Fruit fly (Drosophila melanogaster) whole organism, embryonic: Measurements from ENCODE around the gene Acsx1L.
A peak's percentile ranks its signal among the peaks of the same experiment; 100 is the strongest.

Experiments
- Atf3 ChIP-seq: fragments of 200-800 bp; sonication (Bioruptor generic); optimal IDR thresholded peaks from 3 replicates; lab custom pipeline; 2016; ENCODE audit warnings: missing biosample characterization, missing genetic modification characterization
- Awh ChIP-seq: fragments of 200-800 bp; sonication (Bioruptor generic); IDR thresholded peaks from 2 replicates; pipeline ENCODE4, ENCODE4 v1.3.6; 2022; ENCODE audit warnings: missing biosample characterization, missing genetic modification characterization
- B-H2 ChIP-seq: fragments of 200-800 bp; sonication (Bioruptor generic); optimal IDR thresholded peaks from 2 replicates; lab custom pipeline; 2018; ENCODE audit warnings: missing biosample characterization, mild to moderate bottlenecking, missing genetic modification characterization
- CG10543 ChIP-seq: fragments of 200-800 bp; sonication (Bioruptor generic); optimal IDR thresholded peaks from 3 replicates; lab custom pipeline; 2017; ENCODE audit warnings: missing biosample characterization, mild to moderate bottlenecking, missing genetic modification characterization, moderate library complexity
- CG11093 ChIP-seq: fragments of 200-800 bp; sonication (Bioruptor generic); IDR thresholded peaks from 3 replicates; pipeline ENCODE4 v1.3.6; 2022; ENCODE audit warnings: missing biosample characterization, missing genetic modification characterization
- CG12104 ChIP-seq: fragments of 200-800 bp; sonication (Bioruptor generic); optimal IDR thresholded peaks from 3 replicates; lab custom pipeline; 2016; ENCODE audit warnings: missing biosample characterization, missing genetic modification characterization
- CG14710 ChIP-seq: fragments of 200-800 bp; sonication (Bioruptor generic); optimal IDR thresholded peaks from 3 replicates; lab custom pipeline; 2019; ENCODE audit warnings: missing biosample characterization, mild to moderate bottlenecking, missing genetic modification characterization, moderate library complexity
- CG15514 ChIP-seq: fragments of 200-800 bp; sonication (Bioruptor generic); optimal IDR thresholded peaks from 3 replicates; lab custom pipeline; 2017; ENCODE audit warnings: missing biosample characterization, missing genetic modification characterization, mild to moderate bottlenecking, moderate library complexity, missing genetic modification reagents
- CG18476 ChIP-seq: fragments of 200-800 bp; sonication (Bioruptor generic); optimal IDR thresholded peaks from 2 replicates; lab custom pipeline; 2016; ENCODE audit warnings: missing biosample characterization, mild to moderate bottlenecking, missing genetic modification characterization
- CG34376 ChIP-seq: fragments of 200-800 bp; sonication (Bioruptor generic); optimal IDR thresholded peaks from 2 replicates; lab custom pipeline; 2018; ENCODE audit warnings: missing biosample characterization, mild to moderate bottlenecking, missing genetic modification characterization
- CG6175 ChIP-seq: fragments of 200-800 bp; sonication (Bioruptor generic); IDR thresholded peaks from 3 replicates; pipeline ENCODE4 v1.3.6; 2022; ENCODE audit warnings: missing biosample characterization, missing genetic modification characterization
- CG6813 ChIP-seq: fragments of 200-800 bp; sonication (Bioruptor generic); optimal IDR thresholded peaks from 2 replicates; lab custom pipeline; 2017; ENCODE audit warnings: missing biosample characterization, missing genetic modification characterization, mild to moderate bottlenecking, moderate library complexity, missing genetic modification reagents
- CG7745 ChIP-seq: fragments of 200-800 bp; sonication (Bioruptor generic); optimal IDR thresholded peaks from 2 replicates; lab custom pipeline; 2018; ENCODE audit warnings: missing biosample characterization, mild to moderate bottlenecking, missing genetic modification characterization, moderate library complexity
- Deaf1 ChIP-seq: fragments of 200-800 bp; optimal IDR thresholded peaks from 3 replicates; lab custom pipeline; 2019; ENCODE audit warnings: missing biosample characterization, mild to moderate bottlenecking, missing genetic modification characterization, moderate library complexity
- Dll ChIP-seq: fragments of 200-800 bp; sonication (Bioruptor generic); IDR thresholded peaks from 4 replicates; pipeline ENCODE4 v1.3.6; 2022; ENCODE audit warnings: missing biosample characterization, missing genetic modification characterization; ENCODE audit not compliant: partially characterized antibody
- Ets97D ChIP-seq: fragments of 200-800 bp; sonication (Bioruptor generic); optimal IDR thresholded peaks from 3 replicates; lab custom pipeline; 2016; ENCODE audit warnings: missing biosample characterization, missing genetic modification characterization
- GATAe ChIP-seq: fragments of 200-800 bp; sonication (Bioruptor generic); conservative IDR thresholded peaks from 2 replicates; pipeline ENCODE4 v1.3.6; 2022; ENCODE audit warnings: missing biosample characterization, missing genetic modification characterization
- HLH3B ChIP-seq: fragments of 200-800 bp; sonication (Bioruptor generic); IDR thresholded peaks from 2 replicates; pipeline ENCODE4 v1.3.6; 2022; ENCODE audit warnings: missing biosample characterization, missing genetic modification characterization
- Hr78 ChIP-seq, 2 experiments: fragments of 200-800 bp in 1 of 2; fragments of >200 bp in 1 of 2; sonication (Bioruptor generic) in 1 of 2; optimal IDR thresholded peaks; 2 replicates each; lab custom pipeline; 2017 to 2019; ENCODE audit warnings: missing biosample characterization in 2 of 2, missing genetic modification characterization in 2 of 2, mild to moderate bottlenecking in 1 of 2, moderate library complexity in 1 of 2
- Jarid2 ChIP-seq: fragments of 200-800 bp; sonication (Bioruptor generic); optimal IDR thresholded peaks from 3 replicates; lab custom pipeline; 2017; ENCODE audit warnings: mild to moderate bottlenecking, missing biosample characterization, missing genetic modification reagents, missing genetic modification characterization
- Med ChIP-seq: fragments of 200-800 bp; sonication (Bioruptor generic); peaks from one replicate; lab custom pipeline; 2016; ENCODE audit warnings: missing biosample characterization, missing genetic modification characterization, mild to moderate bottlenecking, inconsistent platforms, moderate library complexity
- Optix ChIP-seq: fragments of 200-800 bp; sonication (Bioruptor generic); IDR thresholded peaks from 3 replicates; pipeline ENCODE4 v1.3.6; 2022; ENCODE audit warnings: missing biosample characterization, missing genetic modification characterization
- Pdp1 ChIP-seq, 2 experiments: fragments of 200-800 bp; sonication (Bioruptor generic); optimal IDR thresholded peaks; 3 replicates each; lab custom pipeline; 2016; ENCODE audit warnings: missing biosample characterization in 2 of 2, missing genetic modification characterization in 2 of 2, mild to moderate bottlenecking in 1 of 2, moderate library complexity in 1 of 2
- Poxn ChIP-seq: fragments of 200-800 bp; sonication (Bioruptor generic); IDR thresholded peaks from 2 replicates; pipeline ENCODE4 v1.3.6; 2022; ENCODE audit warnings: missing biosample characterization, missing genetic modification characterization
- Rfx ChIP-seq: fragments of 200-800 bp; sonication (Bioruptor generic); IDR thresholded peaks from 2 replicates; pipeline ENCODE4 v1.3.6; 2022; ENCODE audit warnings: missing biosample characterization, missing genetic modification characterization
- Xrp1 ChIP-seq: fragments of 200-800 bp; sonication (Bioruptor generic); IDR thresholded peaks from 2 replicates; pipeline ENCODE4 v1.3.6; 2022; ENCODE audit warnings: missing biosample characterization, missing genetic modification characterization
- bowl ChIP-seq: fragments of 200-800 bp; sonication (Bioruptor generic); IDR thresholded peaks from 2 replicates; pipeline ENCODE4 v1.3.6; 2022; ENCODE audit warnings: missing biosample characterization, missing genetic modification characterization
- chif ChIP-seq, 2 experiments: fragments of 200-800 bp; sonication (Bioruptor generic); optimal IDR thresholded peaks; 3 replicates each; lab custom pipeline; 2016; ENCODE audit warnings: missing biosample characterization in 2 of 2, missing genetic modification characterization in 2 of 2
- chinmo ChIP-seq: fragments of 200-800 bp; sonication (Bioruptor generic); IDR thresholded peaks from 4 replicates; pipeline ENCODE4 v1.3.6; 2022; ENCODE audit warnings: missing biosample characterization, missing genetic modification characterization; ENCODE audit not compliant: partially characterized antibody
- cwo ChIP-seq: fragments of 200-800 bp; sonication (Bioruptor generic); optimal IDR thresholded peaks from 3 replicates; lab custom pipeline; 2017; ENCODE audit warnings: missing biosample characterization, missing genetic modification characterization, mild to moderate bottlenecking, moderate library complexity, missing genetic modification reagents
- exex ChIP-seq: fragments of 200-800 bp; sonication (Bioruptor generic); optimal IDR thresholded peaks from 4 replicates; lab custom pipeline; 2018; ENCODE audit warnings: missing biosample characterization, mild to moderate bottlenecking, missing genetic modification characterization, moderate library complexity
- ftz-f1 ChIP-seq: fragments of 200-800 bp; sonication (Bioruptor generic); optimal IDR thresholded peaks from 2 replicates; lab custom pipeline; 2016; ENCODE audit warnings: missing biosample characterization, missing genetic modification characterization
- grn ChIP-seq: fragments of 200-800 bp; sonication (Bioruptor generic); optimal IDR thresholded peaks from 3 replicates; lab custom pipeline; 2017; ENCODE audit warnings: missing biosample characterization, missing genetic modification characterization
- klu ChIP-seq: fragments of 200-800 bp; sonication (Bioruptor generic); IDR thresholded peaks from 2 replicates; pipeline ENCODE4 v1.3.6; 2022; ENCODE audit warnings: missing biosample characterization, missing genetic modification characterization
- lab ChIP-seq: fragments of 200-800 bp; sonication (Bioruptor generic); optimal IDR thresholded peaks from 3 replicates; lab custom pipeline; 2017; ENCODE audit warnings: missing biosample characterization, missing genetic modification characterization, mild to moderate bottlenecking, moderate library complexity, missing genetic modification reagents
- maf-S ChIP-seq: fragments of 200-800 bp; sonication (Bioruptor generic); optimal IDR thresholded peaks from 2 replicates; lab custom pipeline; 2016; ENCODE audit warnings: missing biosample characterization, missing genetic modification characterization
- mirr ChIP-seq: fragments of 200-800 bp; sonication (Bioruptor generic); optimal IDR thresholded peaks from 3 replicates; lab custom pipeline; 2018; ENCODE audit warnings: missing biosample characterization, mild to moderate bottlenecking, missing genetic modification characterization
- pfk ChIP-seq: fragments of 200-800 bp; sonication (Bioruptor generic); optimal IDR thresholded peaks from 2 replicates; lab custom pipeline; 2018; ENCODE audit warnings: missing biosample characterization, mild to moderate bottlenecking, missing genetic modification characterization, moderate library complexity
- ranshi ChIP-seq: fragments of 200-800 bp; sonication (Bioruptor generic); IDR thresholded peaks from 2 replicates; pipeline ENCODE4 v1.3.6; 2022; ENCODE audit warnings: missing biosample characterization, missing genetic modification characterization
- rib ChIP-seq: fragments of 200-800 bp; sonication (Bioruptor generic); IDR thresholded peaks from 2 replicates; pipeline ENCODE4 v1.3.6; 2022; ENCODE audit warnings: missing biosample characterization, missing genetic modification characterization
- sd ChIP-seq: fragments of 200-800 bp; sonication (Bioruptor generic); optimal IDR thresholded peaks from 3 replicates; lab custom pipeline; 2018; ENCODE audit warnings: missing biosample characterization, mild to moderate bottlenecking, missing genetic modification characterization, moderate library complexity
- sug ChIP-seq: fragments of 200-800 bp; optimal IDR thresholded peaks from 2 replicates; lab custom pipeline; 2019; ENCODE audit warnings: missing biosample characterization, mild to moderate bottlenecking, missing genetic modification characterization, moderate library complexity
- z ChIP-seq: fragments of 200-800 bp; sonication (Bioruptor generic); IDR thresholded peaks from 3 replicates; pipeline ENCODE4 v1.3.6; 2022; ENCODE audit warnings: missing biosample characterization, missing genetic modification characterization

The Acsx1L gene

dm6 chr3R:19785451-19785850 lies 12.4 kb upstream of the Acsx1L start (continued):
- TF ChIP-seq Awh (GFP tag; lab: Robert Waterston, UW) (no peak), maf-S (GFP tag; lab: Kevin White, UChicago) (no peak), Ets97D (GFP tag; lab: Kevin White, UChicago) (no peak), Atf3 (GFP tag; lab: Kevin White, UChicago) (no peak), rib (GFP tag; lab: Robert Waterston, UW) (no peak), exex (peak; percentile 87), Optix (GFP tag; lab: Robert Waterston, UW) (no peak), chif (GFP tag; optimal IDR thresholded peaks at IDR 0.05; lab: Kevin White, UChicago) (no peak), Xrp1 (no peak), CG34376 (GFP tag; lab: Kevin White, UChicago) (peak; percentile 73)

DNA sequence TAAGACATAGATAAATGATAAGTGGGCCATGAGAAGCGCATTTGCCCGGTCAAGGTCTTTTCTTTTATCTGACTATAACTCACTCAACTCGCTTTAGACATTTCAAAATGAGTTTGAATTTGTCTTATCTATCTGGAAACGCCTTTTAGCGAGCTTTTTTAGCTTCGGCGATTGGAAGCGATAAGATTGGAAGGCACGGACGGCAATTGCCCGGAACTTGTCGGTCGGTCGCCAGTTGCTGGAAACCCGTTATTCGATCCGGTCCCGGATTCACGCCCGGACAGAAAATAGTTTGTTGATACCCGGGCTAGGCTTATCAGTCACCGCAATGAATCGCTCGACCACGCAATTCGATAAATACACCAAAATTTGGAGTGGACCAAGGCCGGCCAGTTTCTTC lies 10.3 kb upstream of the Acsx1L start, which contains the start of gene Acsx4:
Gene Acsx4 (plus strand): TSS at position 233 of the 400 bp plus-strand sequence.
- TF ChIP-seq Rfx = no peak
- TF ChIP-seq exex = peak; percentile 55
- peak; percentile 42 for TF ChIP-seq ftz-f1 (GFP tag; lab: Kevin White, UChicago)
- TF ChIP-seq z = peak; percentile 76
- no peak for TF ChIP-seq ranshi
- no peak for TF ChIP-seq CG18476 (GFP tag; lab: Kevin White, UChicago)
- no peak for TF ChIP-seq CG6175 (GFP tag; lab: Robert Waterston, UW)
- no peak for TF ChIP-seq klu (GFP tag; lab: Robert Waterston, UW)
- no peak for TF ChIP-seq CG12104 (GFP tag; lab: Kevin White, UChicago)
- TF ChIP-seq mirr (GFP tag; lab: Kevin White, UChicago) = peak; percentile 55
- no peak for TF ChIP-seq Poxn (GFP tag; lab: Robert Waterston, UW)
- no peak for TF ChIP-seq pfk (GFP tag; lab: Kevin White, UChicago)
- TF ChIP-seq bowl (GFP tag; lab: Robert Waterston, UW) = no peak
- peak in 1 of 2 experiments; percentile 68 for TF ChIP-seq Hr78 (GFP tag; optimal IDR thresholded peaks at IDR 0.05; lab: Kevin White, UChicago)
- TF ChIP-seq chinmo (GFP tag; lab: Robert Waterston, UW) = 0 out of 4 replicates have a peak, but pooled peaks have one; percentile 34
- TF ChIP-seq sd = peak; percentile 51
- TF ChIP-seq CG6813 (GFP tag; lab: Kevin White, UChicago) = no peak
- TF ChIP-seq HLH3B (GFP tag; lab: Robert Waterston, UW) = no peak
- TF ChIP-seq lab = peak; percentile 48
- no peak for TF ChIP-seq B-H2 (GFP tag; lab: Kevin White, UChicago)
- peak; percentile 84 for TF ChIP-seq grn (GFP tag; lab: Kevin White, UChicago)
- no peak for TF ChIP-seq CG7745 (tag; lab: Kevin White, UChicago)
- TF ChIP-seq GATAe (GFP tag; lab: Robert Waterston, UW) = peak; percentile 82
- peak; percentile 10 for TF ChIP-seq Jarid2 (GFP tag; lab: Kevin White, UChicago)
- no peak for TF ChIP-seq Dll (GFP tag; lab: Robert Waterston, UW)
- TF ChIP-seq CG15514 (GFP tag; lab: Kevin White, UChicago) = peak; percentile 72
- peak; percentile 25 for TF ChIP-seq CG10543
- TF ChIP-seq CG34376 (GFP tag; lab: Kevin White, UChicago) = peak; percentile 79
- peak; percentile 62 for TF ChIP-seq sug (tag; lab: Kevin White, UChicago)
- TF ChIP-seq Deaf1 (tag; lab: Kevin White, UChicago) = peak; percentile 80
- peak in 1 of 2 experiments; percentile 32 for TF ChIP-seq Pdp1 (GFP tag; optimal IDR thresholded peaks at IDR 0.05; lab: Kevin White, UChicago)
- TF ChIP-seq cwo (GFP tag; lab: Kevin White, UChicago) = peak; percentile 10
- TF ChIP-seq CG14710 (tag; lab: Kevin White, UChicago) = no peak
- TF ChIP-seq CG11093 (GFP tag; lab: Robert Waterston, UW) = no peak
- peak; percentile 53 for TF ChIP-seq Med (GFP tag; lab: Kevin White, UChicago)
